Fruit fly (Drosophila melanogaster): Measurements from ENCODE around the gene CG18507.

Gene CG18507

DNA sequence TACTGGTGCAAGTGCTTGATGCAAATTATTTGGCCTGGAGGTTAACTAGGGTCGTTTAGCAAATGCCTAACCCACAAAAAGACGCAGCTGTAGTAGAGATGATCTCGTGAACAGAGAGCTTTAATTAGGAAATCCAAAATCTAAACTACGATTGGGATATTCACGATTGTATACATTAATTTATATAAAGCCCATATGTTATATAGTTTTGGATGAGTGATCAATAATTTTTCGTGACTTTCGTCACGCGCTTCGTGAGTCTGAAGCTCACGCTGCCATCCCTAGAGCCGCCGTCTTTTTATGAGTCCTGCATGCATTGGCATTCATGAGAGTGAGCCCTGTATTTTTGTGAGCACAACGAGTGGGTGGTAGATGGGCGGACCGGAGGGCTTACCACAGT lies 33.7 kb downstream of the CG18507 start:
- no peak for TF ChIP-seq toe (GFP tag; optimal IDR thresholded peaks at IDR 0.05)
- TF ChIP-seq CG7045 (GFP tag; optimal IDR thresholded peaks at IDR 0.05) = no peak
- no peak for TF ChIP-seq Hr96 (GFP tag; optimal IDR thresholded peaks at IDR 0.05)
- TF ChIP-seq Clk (GFP tag; optimal IDR thresholded peaks at IDR 0.05) = no peak
- TF ChIP-seq bab1 (GFP tag; optimal IDR thresholded peaks at IDR 0.05) = no peak
- no peak for TF ChIP-seq CG7101 (tag; optimal IDR thresholded peaks at IDR 0.05)
- no peak for TF ChIP-seq cic (GFP tag; optimal IDR thresholded peaks at IDR 0.05)
- no peak for TF ChIP-seq Crg-1 (GFP tag; optimal IDR thresholded peaks at IDR 0.05)
- TF ChIP-seq CG1620 (GFP tag; optimal IDR thresholded peaks at IDR 0.05) = no peak
- TF ChIP-seq ovo (GFP tag; optimal IDR thresholded peaks at IDR 0.05) = no peak

- no peak for TF ChIP-seq Hr96 (GFP tag; optimal IDR thresholded peaks at IDR 0.05)
- no peak for TF ChIP-seq toe (GFP tag; optimal IDR thresholded peaks at IDR 0.05)
- no peak for TF ChIP-seq CG12768 (GFP tag; optimal IDR thresholded peaks at IDR 0.05)
- no peak for TF ChIP-seq tj (GFP tag; optimal IDR thresholded peaks at IDR 0.05)
- TF ChIP-seq CG5204 (GFP tag; optimal IDR thresholded peaks at IDR 0.05) = no peak
- TF ChIP-seq ovo (GFP tag; optimal IDR thresholded peaks at IDR 0.05) = no peak
- TF ChIP-seq CG33017 (tag; optimal IDR thresholded peaks at IDR 0.05) = no peak
- TF ChIP-seq bab1 (GFP tag; optimal IDR thresholded peaks at IDR 0.05) = no peak
- TF ChIP-seq Mnt (GFP tag; optimal IDR thresholded peaks at IDR 0.05) = no peak
- no peak for TF ChIP-seq pad (GFP tag; optimal IDR thresholded peaks at IDR 0.05)
- no peak for TF ChIP-seq CG14711 (tag; optimal IDR thresholded peaks at IDR 0.05)
- TF ChIP-seq cnc (optimal IDR thresholded peaks at IDR 0.05) = no peak
Measured at dm6 chr2L:13707915-13708314, 42.6 kb downstream of the CG18507 start, which contains the start of gene Gpo3. Gpo3 (plus strand) TSS chr2L:13708215.

- no peak for TF ChIP-seq tj (GFP tag; optimal IDR thresholded peaks at IDR 0.05)
- TF ChIP-seq Mnt (GFP tag; optimal IDR thresholded peaks at IDR 0.05) = no peak
- no peak for TF ChIP-seq CG12768 (GFP tag; optimal IDR thresholded peaks at IDR 0.05)
- TF ChIP-seq cnc (optimal IDR thresholded peaks at IDR 0.05) = no peak
- no peak for TF ChIP-seq ovo (GFP tag; optimal IDR thresholded peaks at IDR 0.05)
Measured at dm6 chr2L:13717121-13717520, 51.8 kb downstream of the CG18507 start, which contains the start of gene DIP-kappa. DIP-kappa (minus strand) TSS chr2L:13717320.
